Worm (Caenorhabditis elegans): Measurements from ENCODE around the gene gpd-3.

The gpd-3 gene

DNA sequence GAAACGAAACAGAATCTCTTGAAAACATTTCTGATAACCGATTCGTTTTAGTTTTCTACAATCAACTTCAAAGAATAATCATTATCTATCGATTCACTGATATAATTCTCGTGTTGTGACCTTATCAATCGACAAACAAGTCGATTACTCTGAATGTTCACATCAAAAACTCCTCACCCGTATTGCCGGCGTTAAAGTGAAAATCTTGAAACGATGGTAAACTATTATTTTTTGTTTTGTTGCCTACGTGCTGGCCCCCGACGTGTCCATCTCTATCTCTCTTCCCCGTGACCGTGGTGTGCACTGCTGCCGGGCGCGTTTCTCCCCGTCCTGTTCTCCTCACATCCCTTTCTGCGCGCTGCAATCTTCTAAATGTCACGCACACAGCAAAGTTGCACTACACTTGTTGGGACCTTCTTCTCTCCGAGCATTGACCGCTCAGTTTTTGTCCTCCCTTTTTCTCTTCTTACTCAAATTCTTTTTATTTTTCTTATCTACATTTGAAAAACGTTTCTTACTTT is 23.2 kb downstream of the gpd-3 start (continued):
- TF ChIP-seq pqm-1 (tag; optimal IDR thresholded peaks at IDR 0.05) (peak; percentile 25), ceh-63 (GFP tag; optimal IDR thresholded peaks at IDR 0.05) (peak; percentile 36), unc-30 (tag; optimal IDR thresholded peaks at IDR 0.05) (no peak), nhr-237 (tag; optimal IDR thresholded peaks at IDR 0.05) (no peak), unc-130 (tag; optimal IDR thresholded peaks at IDR 0.05) (peak; percentile 38), efl-1 (optimal IDR thresholded peaks at IDR 0.05) (peak; percentile 4 to 11), efl-1 (GFP tag; optimal IDR thresholded peaks at IDR 0.05 in 1 of 2) (peak in 1 of 2 experiments; percentile 92), sptf-1 (tag; optimal IDR thresholded peaks at IDR 0.05) (no peak)

DNA sequence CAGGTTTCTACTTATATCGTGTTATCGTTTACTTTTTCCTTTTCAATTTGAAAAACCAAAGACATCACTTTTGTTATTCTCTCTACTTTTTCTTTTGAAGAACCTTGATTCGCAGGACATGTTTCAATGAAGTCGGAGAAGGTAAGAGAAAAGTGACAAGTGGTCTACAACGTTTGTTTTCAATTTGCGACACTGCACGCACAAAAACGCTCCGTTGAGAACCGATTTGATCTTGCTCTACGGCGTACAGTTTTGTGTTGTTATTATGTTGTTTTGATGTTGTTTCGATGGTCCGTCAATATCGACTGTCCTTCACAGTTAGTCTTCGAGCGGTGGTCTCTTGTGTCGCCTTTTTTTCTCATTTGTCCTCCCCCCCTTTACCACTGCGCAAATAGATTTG is 23.7 kb downstream of the gpd-3 start, which contains the start of gene pccb-1:
pccb-1 (plus strand) TSS at position 127 of the 400 bp plus-strand sequence.
- no peak for TF ChIP-seq skn-1 (tag; optimal IDR thresholded peaks at IDR 0.05)
- TF ChIP-seq hlh-4 (tag; optimal IDR thresholded peaks at IDR 0.05), result no peak
- no peak for TF ChIP-seq lsy-2 (tag; optimal IDR thresholded peaks at IDR 0.05)
- TF ChIP-seq ceh-8 (GFP tag; optimal IDR thresholded peaks at IDR 0.05), result no peak
- no peak for TF ChIP-seq lin-14 (GFP tag; optimal IDR thresholded peaks at IDR 0.05)
- no peak for TF ChIP-seq mep-1 (tag; optimal IDR thresholded peaks at IDR 0.05)
- TF ChIP-seq irx-1 (tag; optimal IDR thresholded peaks at IDR 0.05), result no peak
- TF ChIP-seq ama-1 (optimal IDR thresholded peaks at IDR 0.05), result no peak
- no peak for TF ChIP-seq nhr-47 (tag; optimal IDR thresholded peaks at IDR 0.05)
- peak; percentile 54 for TF ChIP-seq blmp-1 (tag; optimal IDR thresholded peaks at IDR 0.05)
- TF ChIP-seq efl-1 (optimal IDR thresholded peaks at IDR 0.05), result no peak
- TF ChIP-seq efl-1 (GFP tag; optimal IDR thresholded peaks at IDR 0.05 in 1 of 2), result peak in 1 of 2 experiments; percentile 91
- TF ChIP-seq ceh-88 (GFP tag; IDR thresholded peaks at IDR 0.05), result no peak
- TF ChIP-seq mdl-1 (tag; optimal IDR thresholded peaks at IDR 0.05), result no peak
- TF ChIP-seq nhr-237 (tag; optimal IDR thresholded peaks at IDR 0.05), result no peak
- no peak for TF ChIP-seq C34B4.2 (tag; optimal IDR thresholded peaks at IDR 0.05)
- TF ChIP-seq rnt-1 (tag; optimal IDR thresholded peaks at IDR 0.05), result no peak
- TF ChIP-seq nhr-11 (tag; optimal IDR thresholded peaks at IDR 0.05), result no peak
- TF ChIP-seq dpl-1 (GFP tag; optimal IDR thresholded peaks at IDR 0.05), result peak in 1 of 3 experiments; percentile 10
- no peak for TF ChIP-seq nhr-28 (tag; optimal IDR thresholded peaks at IDR 0.05)
- no peak for TF ChIP-seq zag-1 (tag; optimal IDR thresholded peaks at IDR 0.05)

DNA sequence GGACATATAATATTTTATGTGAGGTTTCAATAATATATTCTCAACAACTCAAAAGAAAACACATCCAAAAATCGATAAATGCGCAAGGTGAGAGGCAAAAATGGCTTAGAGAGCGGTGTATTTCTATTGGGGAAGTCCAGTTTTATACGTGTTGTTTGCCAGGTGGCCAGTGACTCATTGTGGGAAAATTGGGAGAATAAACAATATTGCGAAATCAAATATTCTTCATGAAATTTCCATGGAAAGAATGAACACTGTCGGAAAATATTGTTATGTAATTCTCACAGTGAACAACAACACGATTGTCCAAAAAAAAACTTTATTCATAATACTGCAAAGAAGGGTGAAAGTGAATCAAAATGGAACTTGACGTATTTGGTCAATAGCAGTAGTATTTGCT is 25.5 kb downstream of the gpd-3 start:
- TF ChIP-seq efl-1 (optimal IDR thresholded peaks at IDR 0.05) (no peak), efl-1 (GFP tag; optimal IDR thresholded peaks at IDR 0.05 in 1 of 2) (peak in 1 of 2 experiments; percentile 60), lin-14 (GFP tag; optimal IDR thresholded peaks at IDR 0.05) (no peak)

DNA sequence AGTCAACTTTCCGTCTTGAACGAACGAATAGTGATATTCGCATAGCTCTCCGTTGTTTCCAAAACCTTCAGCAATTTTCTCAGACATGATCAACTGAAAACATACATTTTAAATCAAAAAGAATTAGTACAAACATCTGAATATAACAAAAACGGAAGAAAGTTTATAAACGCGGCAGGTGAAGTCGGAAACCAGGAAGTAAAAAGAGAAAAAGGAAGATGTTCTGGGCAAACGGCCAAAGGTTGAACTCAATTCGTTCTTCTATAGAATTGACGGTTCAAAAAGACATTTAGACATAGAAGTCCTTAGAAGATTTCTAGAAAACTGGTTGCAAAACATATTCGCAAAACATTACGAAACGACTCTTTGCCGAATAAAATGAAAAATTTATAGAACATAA is 25.9 kb downstream of the gpd-3 start, which contains the start of gene F52E4.5:
F52E4.5 (minus strand) TSS at position 101 of the 400 bp plus-strand sequence.
- TF ChIP-seq ztf-4 (tag; optimal IDR thresholded peaks at IDR 0.05), result no peak
- no peak for TF ChIP-seq blmp-1 (tag; optimal IDR thresholded peaks at IDR 0.05)
- no peak for TF ChIP-seq nhr-11 (tag; optimal IDR thresholded peaks at IDR 0.05)
- no peak for TF ChIP-seq snpc-4 (tag; optimal IDR thresholded peaks at IDR 0.05)
- TF ChIP-seq hpl-2 (GFP tag; optimal IDR thresholded peaks at IDR 0.05), result no peak
- no peak for TF ChIP-seq xbp-1 (tag; optimal IDR thresholded peaks at IDR 0.05)
- TF ChIP-seq snu-23 (GFP tag; optimal IDR thresholded peaks at IDR 0.05), result no peak

DNA sequence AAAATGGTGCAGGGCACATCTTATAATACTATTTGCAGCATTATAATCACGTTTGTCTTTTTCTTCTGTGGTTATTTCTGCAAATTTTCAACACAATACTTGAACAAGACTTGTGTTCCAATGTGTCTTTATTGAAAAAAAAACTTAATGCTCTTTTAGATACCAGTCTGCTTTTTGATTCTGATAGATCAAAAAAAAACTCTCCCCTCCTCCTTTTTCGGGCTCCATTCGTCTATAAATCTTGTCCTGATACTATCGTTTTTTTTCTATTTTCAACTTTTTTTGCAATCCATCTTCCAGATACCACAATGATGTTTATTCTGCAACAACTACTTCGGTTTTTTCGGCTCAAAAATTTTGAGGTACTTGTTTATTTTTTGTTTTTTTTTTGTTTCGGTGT is 32.3 kb downstream of the gpd-3 start, which contains the start of gene twk-16:
twk-16 (plus strand) TSS at position 301 of the 400 bp plus-strand sequence.
- no peak for TF ChIP-seq aly-2 (tag; optimal IDR thresholded peaks at IDR 0.05)
- no peak for TF ChIP-seq unc-98 (GFP tag; IDR thresholded peaks at IDR 0.05)
- no peak for TF ChIP-seq grh-1 (GFP tag; IDR thresholded peaks at IDR 0.05)
- no peak for TF ChIP-seq egl-27 (tag; optimal IDR thresholded peaks at IDR 0.05)
- TF ChIP-seq C34B4.2 (tag; optimal IDR thresholded peaks at IDR 0.05), result no peak
- TF ChIP-seq lin-35 (GFP tag; optimal IDR thresholded peaks at IDR 0.05), result no peak
- no peak for TF ChIP-seq zag-1 (tag; optimal IDR thresholded peaks at IDR 0.05)
- TF ChIP-seq nhr-77 (tag; optimal IDR thresholded peaks at IDR 0.05), result no peak
- TF ChIP-seq swsn-7 (tag; optimal IDR thresholded peaks at IDR 0.05), result no peak
- no peak for TF ChIP-seq mep-1 (tag; optimal IDR thresholded peaks at IDR 0.05)
- TF ChIP-seq nhr-84 (tag; optimal IDR thresholded peaks at IDR 0.05), result no peak
- TF ChIP-seq sox-4 (tag; optimal IDR thresholded peaks at IDR 0.05), result no peak
- no peak for TF ChIP-seq tbx-2 (tag; optimal IDR thresholded peaks at IDR 0.05)
- no peak for TF ChIP-seq efl-1 (optimal IDR thresholded peaks at IDR 0.05)
- no peak for TF ChIP-seq efl-1 (GFP tag; optimal IDR thresholded peaks at IDR 0.05 in 1 of 2)
- TF ChIP-seq fkh-8 (tag; optimal IDR thresholded peaks at IDR 0.05), result no peak
- no peak for TF ChIP-seq irx-1 (tag; optimal IDR thresholded peaks at IDR 0.05)

Data from whole organism, L1 larva.